Worm (Caenorhabditis elegans) whole organism, L2 larva: ENCODE data around the gene srbc-58.

Experiments
- C34F6.9 ChIP-seq: fragments of 150-350 bp; optimal IDR thresholded peaks from 2 replicates; lab custom pipeline; 2014; ENCODE audit warnings: missing biosample characterization, missing genetic modification characterization
- F13H6.1 ChIP-seq: sonication (generic microtip); optimal IDR thresholded peaks from 2 replicates; lab custom pipeline; 2016; ENCODE audit warnings: missing genetic modification characterization, missing compliant biosample characterization
- R02D3.7 ChIP-seq: fragments of 150-350 bp; optimal IDR thresholded peaks from 2 replicates; lab custom pipeline; 2014; ENCODE audit warnings: missing biosample characterization, missing genetic modification characterization
- Y55F3AM.14 ChIP-seq: fragments of 200-800 bp; sonication (Bioruptor generic); optimal IDR thresholded peaks from 2 replicates; lab custom pipeline; 2018; ENCODE audit warnings: mild to moderate bottlenecking, missing genetic modification characterization, missing compliant biosample characterization
- ZK546.5 ChIP-seq: sonication (generic microtip); optimal IDR thresholded peaks from 2 replicates; lab custom pipeline; 2017; ENCODE audit warnings: missing biosample characterization, missing genetic modification characterization
- alr-1 ChIP-seq: fragments of 150-350 bp; optimal IDR thresholded peaks from 2 replicates; lab custom pipeline; 2014; ENCODE audit warnings: missing biosample characterization, missing genetic modification characterization
- aly-2 ChIP-seq: fragments of 150-350 bp; optimal IDR thresholded peaks from 2 replicates; lab custom pipeline; 2014; ENCODE audit warnings: missing biosample characterization, missing genetic modification characterization
- ama-1 ChIP-seq: fragments of 150-350 bp; optimal IDR thresholded peaks from 2 replicates; lab custom pipeline; 2018; ENCODE audit warnings: inconsistent platforms
- blmp-1 ChIP-seq: sonication (generic microtip); optimal IDR thresholded peaks from 2 replicates; lab custom pipeline; 2017; ENCODE audit warnings: missing genetic modification characterization, mild to moderate bottlenecking, missing compliant biosample characterization, antibody characterized with exemption, moderate library complexity; ENCODE audit not compliant: insufficient read depth
- ceh-16 ChIP-seq: fragments of 150-350 bp; optimal IDR thresholded peaks from 2 replicates; lab custom pipeline; 2014; ENCODE audit warnings: missing biosample characterization, missing genetic modification characterization
- ceh-82 ChIP-seq: fragments of 150-350 bp; optimal IDR thresholded peaks from 2 replicates; lab custom pipeline; 2014; ENCODE audit warnings: missing biosample characterization, missing genetic modification characterization
- crh-2 ChIP-seq: sonication (generic microtip); optimal IDR thresholded peaks from 2 replicates; lab custom pipeline; 2017; ENCODE audit warnings: missing biosample characterization, missing genetic modification characterization
- dmd-4 ChIP-seq: sonication (generic microtip); optimal IDR thresholded peaks from 2 replicates; lab custom pipeline; 2017; ENCODE audit warnings: missing biosample characterization, missing genetic modification characterization
- egl-27 ChIP-seq: sonication (generic microtip); optimal IDR thresholded peaks from 3 replicates; lab custom pipeline; 2017; ENCODE audit warnings: missing biosample characterization, missing genetic modification reagents, missing genetic modification characterization
- elt-1 ChIP-seq: fragments of 150-350 bp; optimal IDR thresholded peaks from 2 replicates; lab custom pipeline; 2014; ENCODE audit warnings: missing biosample characterization, missing genetic modification characterization
- elt-3 ChIP-seq: sonication (generic microtip); optimal IDR thresholded peaks from 2 replicates; lab custom pipeline; 2017; ENCODE audit warnings: missing biosample characterization, missing genetic modification characterization
- fos-1 ChIP-seq: fragments of 150-350 bp; optimal IDR thresholded peaks from 2 replicates; lab custom pipeline; 2014; ENCODE audit warnings: missing biosample characterization, missing genetic modification characterization
- gmeb-1 ChIP-seq: fragments of 150-350 bp; optimal IDR thresholded peaks from 2 replicates; lab custom pipeline; 2014; ENCODE audit warnings: missing biosample characterization, missing genetic modification characterization
- lin-11 ChIP-seq: fragments of 150-350 bp; sonication (generic microtip); optimal IDR thresholded peaks from 2 replicates; lab custom pipeline; 2014; ENCODE audit warnings: missing biosample characterization, missing genetic modification characterization, inconsistent platforms, mixed read lengths
- lin-13 ChIP-seq: fragments of 150-350 bp; optimal IDR thresholded peaks from 2 replicates; lab custom pipeline; 2014; ENCODE audit warnings: missing biosample characterization, missing genetic modification reagents, missing genetic modification characterization
- lin-39 ChIP-seq: fragments of 150-350 bp; optimal IDR thresholded peaks from 2 replicates; lab custom pipeline; 2014; ENCODE audit warnings: missing biosample characterization, missing genetic modification reagents, missing genetic modification characterization
- lsy-2 ChIP-seq, 2 experiments: fragments of 150-350 bp in 1 of 2; sonication (generic microtip) in 1 of 2; optimal IDR thresholded peaks; 2 replicates each; lab custom pipeline; 2014 to 2017; ENCODE audit warnings: missing biosample characterization in 2 of 2, missing genetic modification characterization in 2 of 2
- mab-5 ChIP-seq: fragments of 150-350 bp; optimal IDR thresholded peaks from 2 replicates; lab custom pipeline; 2014; ENCODE audit warnings: missing biosample characterization, missing genetic modification characterization
- mbf-1 ChIP-seq: sonication (generic microtip); optimal IDR thresholded peaks from 2 replicates; lab custom pipeline; 2017; ENCODE audit warnings: missing biosample characterization, missing genetic modification characterization
- mdl-1 ChIP-seq, 2 experiments: fragments of 150-350 bp in 1 of 2; sonication (generic microtip) in 1 of 2; optimal IDR thresholded peaks; 2 replicates each; lab custom pipeline; 2017; ENCODE audit warnings: missing biosample characterization in 2 of 2, missing genetic modification characterization in 2 of 2
- nhr-10 ChIP-seq: sonication (generic microtip); optimal IDR thresholded peaks from 2 replicates; lab custom pipeline; 2017; ENCODE audit warnings: missing biosample characterization, missing genetic modification characterization
- nhr-11 ChIP-seq: fragments of 150-350 bp; optimal IDR thresholded peaks from 2 replicates; lab custom pipeline; 2014; ENCODE audit warnings: missing biosample characterization, missing genetic modification characterization
- nhr-12 ChIP-seq: fragments of 150-350 bp; optimal IDR thresholded peaks from 2 replicates; lab custom pipeline; 2014; ENCODE audit warnings: missing biosample characterization, missing genetic modification characterization
- nhr-129 ChIP-seq: fragments of 150-350 bp; optimal IDR thresholded peaks from 2 replicates; lab custom pipeline; 2014; ENCODE audit warnings: missing biosample characterization, missing genetic modification characterization
- nhr-21 ChIP-seq: fragments of 150-350 bp; optimal IDR thresholded peaks from 2 replicates; lab custom pipeline; 2014; ENCODE audit warnings: missing biosample characterization, missing genetic modification characterization
- nhr-23 ChIP-seq: fragments of 150-350 bp; optimal IDR thresholded peaks from 2 replicates; lab custom pipeline; 2014; ENCODE audit warnings: missing biosample characterization, missing genetic modification reagents, missing genetic modification characterization
- nhr-237 ChIP-seq: fragments of 150-350 bp; optimal IDR thresholded peaks from 2 replicates; lab custom pipeline; 2014; ENCODE audit warnings: missing biosample characterization, missing genetic modification characterization
- nhr-25 ChIP-seq: fragments of 150-350 bp; sonication (generic microtip); optimal IDR thresholded peaks from 3 replicates; lab custom pipeline; 2014; ENCODE audit warnings: missing biosample characterization, missing genetic modification characterization
- nhr-6 ChIP-seq: fragments of 150-350 bp; optimal IDR thresholded peaks from 2 replicates; lab custom pipeline; 2014; ENCODE audit warnings: missing biosample characterization, missing genetic modification characterization
- nhr-77 ChIP-seq: fragments of 150-350 bp; optimal IDR thresholded peaks from 2 replicates; lab custom pipeline; 2014; ENCODE audit warnings: missing biosample characterization, missing genetic modification characterization
- peb-1 ChIP-seq: fragments of 150-350 bp; optimal IDR thresholded peaks from 2 replicates; lab custom pipeline; 2014; ENCODE audit warnings: missing biosample characterization, missing genetic modification characterization
- sem-4 ChIP-seq: fragments of 150-350 bp; optimal IDR thresholded peaks from 2 replicates; lab custom pipeline; 2014; ENCODE audit warnings: missing biosample characterization, missing genetic modification reagents, missing genetic modification characterization
- skn-1 ChIP-seq: sonication (generic microtip); optimal IDR thresholded peaks from 2 replicates; lab custom pipeline; 2017; ENCODE audit warnings: missing biosample characterization, missing genetic modification characterization
- sma-3 ChIP-seq: sonication (generic microtip); optimal IDR thresholded peaks from 2 replicates; lab custom pipeline; 2016; ENCODE audit warnings: missing genetic modification reagents, missing genetic modification characterization, missing compliant biosample characterization
- sma-9 ChIP-seq, 2 experiments: fragments of 150-350 bp in 1 of 2; sonication (generic microtip) in 1 of 2; optimal IDR thresholded peaks; 2 replicates each; lab custom pipeline; 2014 to 2016; ENCODE audit warnings: missing genetic modification characterization in 2 of 2, mild to moderate bottlenecking in 1 of 2, missing biosample characterization in 1 of 2, missing compliant biosample characterization in 1 of 2, missing genetic modification reagents in 1 of 2, moderate library complexity in 1 of 2
- snpc-4 ChIP-seq: fragments of 150-350 bp; optimal IDR thresholded peaks from 2 replicates; lab custom pipeline; 2014; ENCODE audit warnings: missing biosample characterization, missing genetic modification characterization
- unc-39 ChIP-seq: fragments of 150-350 bp; optimal IDR thresholded peaks from 2 replicates; lab custom pipeline; 2014; ENCODE audit warnings: missing biosample characterization, missing genetic modification characterization
- unc-55 ChIP-seq: fragments of 150-350 bp; sonication (generic microtip); optimal IDR thresholded peaks from 3 replicates; lab custom pipeline; 2014; ENCODE audit warnings: missing biosample characterization, missing genetic modification reagents, missing genetic modification characterization
- unc-62 ChIP-seq: fragments of 150-350 bp; optimal IDR thresholded peaks from 2 replicates; lab custom pipeline; 2014; ENCODE audit warnings: missing biosample characterization, missing genetic modification reagents, missing genetic modification characterization
- zag-1 ChIP-seq: fragments of 150-350 bp; optimal IDR thresholded peaks from 2 replicates; lab custom pipeline; 2014; ENCODE audit warnings: missing biosample characterization, missing genetic modification characterization
- ztf-1 ChIP-seq: fragments of 200-800 bp; sonication (Bioruptor generic); conservative IDR thresholded peaks from 2 replicates; pipeline ENCODE4 v1.3.6; 2022; ENCODE audit warnings: missing genetic modification characterization, missing compliant biosample characterization
- ztf-11 ChIP-seq: sonication (generic microtip); optimal IDR thresholded peaks from 2 replicates; lab custom pipeline; 2017; ENCODE audit warnings: missing biosample characterization, missing genetic modification characterization
- ztf-4 ChIP-seq: fragments of 150-350 bp; optimal IDR thresholded peaks from 2 replicates; lab custom pipeline; 2014; ENCODE audit warnings: missing biosample characterization, missing genetic modification characterization

Gene srbc-58

DNA sequence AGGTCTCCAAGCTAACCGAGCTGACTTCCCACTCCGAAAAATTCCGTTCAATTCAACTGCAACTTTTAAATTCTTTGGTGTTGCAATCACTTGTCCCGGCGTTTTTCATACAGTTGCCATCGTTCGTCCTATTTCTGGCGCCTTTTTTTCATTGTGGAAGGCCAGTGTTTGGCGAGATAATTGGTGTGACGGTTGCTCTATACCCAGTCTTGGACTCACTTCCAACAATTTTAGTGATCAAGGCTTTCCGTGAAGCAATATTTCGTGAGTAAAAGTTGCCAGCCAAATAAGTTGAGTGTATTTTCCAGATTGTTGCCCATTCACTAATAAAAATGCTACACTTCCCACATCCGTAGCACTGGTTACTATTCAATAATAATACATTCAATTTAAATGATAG is 2.6 kb upstream of the srbc-58 start:
- TF ChIP-seq elt-3 (tag; lab: Kevin White, UChicago), result no peak
- no peak for TF ChIP-seq lin-39
- TF ChIP-seq ztf-4, result no peak
- no peak for TF ChIP-seq Y55F3AM.14 (GFP tag; lab: Kevin White, UChicago)
- no peak for TF ChIP-seq sma-9 (GFP tag; optimal IDR thresholded peaks at IDR 0.05; lab: Kevin White, UChicago)
- no peak for TF ChIP-seq sma-9 (tag; optimal IDR thresholded peaks at IDR 0.05; lab: Kevin White, UChicago)

- TF ChIP-seq elt-1 (tag; lab: Kevin White, UChicago), result no peak
- peak; percentile 72 for TF ChIP-seq ztf-4
- TF ChIP-seq dmd-4 (tag; lab: Kevin White, UChicago), result no peak
- no peak for TF ChIP-seq nhr-77
- TF ChIP-seq nhr-6 (tag; lab: Kevin White, UChicago), result peak; percentile 66
- no peak for TF ChIP-seq nhr-11
- no peak for TF ChIP-seq alr-1 (tag; lab: Kevin White, UChicago)
- TF ChIP-seq ama-1, result peak; percentile 55
- TF ChIP-seq mab-5 (tag; lab: Kevin White, UChicago), result peak; percentile 70
- peak; percentile 1 for TF ChIP-seq R02D3.7
- TF ChIP-seq skn-1 (tag; lab: Kevin White, UChicago), result no peak
- TF ChIP-seq snpc-4, result peak; percentile 35
- peak; percentile 93 for TF ChIP-seq C34F6.9
- peak; percentile 69 for TF ChIP-seq nhr-129
- TF ChIP-seq aly-2, result no peak
- peak; percentile 9 for TF ChIP-seq nhr-237 (tag; lab: Kevin White, UChicago)
- peak; percentile 76 for TF ChIP-seq sem-4
- no peak for TF ChIP-seq peb-1 (tag; lab: Kevin White, UChicago)
- no peak for TF ChIP-seq zag-1 (tag; lab: Kevin White, UChicago)
- no peak for TF ChIP-seq unc-39
- TF ChIP-seq nhr-23 (tag; lab: Kevin White, UChicago), result no peak
- TF ChIP-seq mbf-1 (tag; lab: Kevin White, UChicago), result no peak
- TF ChIP-seq F13H6.1 (tag; lab: Kevin White, UChicago), result peak; percentile 80
- peak; percentile 72 for TF ChIP-seq egl-27 (tag; lab: Kevin White, UChicago)
- no peak for TF ChIP-seq nhr-12 (tag; lab: Kevin White, UChicago)
- no peak for TF ChIP-seq lin-39
- no peak for TF ChIP-seq elt-3 (tag; lab: Kevin White, UChicago)
- peak; percentile 81 for TF ChIP-seq nhr-21 (tag; lab: Kevin White, UChicago)
- TF ChIP-seq mdl-1 (tag; optimal IDR thresholded peaks at IDR 0.05; lab: Kevin White, UChicago), result no peak
- TF ChIP-seq ceh-16, result no peak
- TF ChIP-seq sma-3, result peak; percentile 90
- TF ChIP-seq nhr-10, result no peak
- no peak for TF ChIP-seq ZK546.5 (tag; lab: Kevin White, UChicago)
- no peak for TF ChIP-seq ztf-11
- peak; percentile 26 for TF ChIP-seq blmp-1 (tag; lab: Kevin White, UChicago)
- TF ChIP-seq Y55F3AM.14 (GFP tag; lab: Kevin White, UChicago), result no peak
- TF ChIP-seq lin-11 (tag; lab: Kevin White, UChicago), result peak; percentile 79
- no peak for TF ChIP-seq ztf-1 (GFP tag; lab: Robert Waterston, UW)
- peak; percentile 88 for TF ChIP-seq lin-13 (GFP tag; lab: Kevin White, UChicago)
- peak; percentile 9 for TF ChIP-seq unc-62 (GFP tag; lab: Kevin White, UChicago)
- TF ChIP-seq unc-55, result peak; percentile 89
- TF ChIP-seq nhr-25 (tag; lab: Kevin White, UChicago), result peak; percentile 69
- peak; percentile 98 for TF ChIP-seq gmeb-1
- TF ChIP-seq fos-1 (tag; lab: Kevin White, UChicago), result peak; percentile 66
- peak; percentile 89 for TF ChIP-seq sma-9 (GFP tag; optimal IDR thresholded peaks at IDR 0.05; lab: Kevin White, UChicago)
- TF ChIP-seq sma-9 (tag; optimal IDR thresholded peaks at IDR 0.05; lab: Kevin White, UChicago), result no peak
- peak; percentile 22 for TF ChIP-seq ceh-82 (tag; lab: Kevin White, UChicago)
- peak; percentile 90 for TF ChIP-seq crh-2 (tag; lab: Kevin White, UChicago)
- peak; percentile 64 to 90 for TF ChIP-seq lsy-2 (tag; optimal IDR thresholded peaks at IDR 0.05; lab: Kevin White, UChicago)
These were observed 1.5 kb upstream of the srbc-58 start, which contains the start of gene sti-1 for ce11 chrV:773256-773655. Gene sti-1 (plus strand): TSS chrV:773518.
